Worm (Caenorhabditis elegans): ENCODE measurements around the gene Y69A2AR.1.

The Y69A2AR.1 gene

ce11 chrIV:2665388-2665978 lies 1.4 kb upstream of the Y69A2AR.1 start (continued):
- TF ChIP-seq rpc-1 (optimal IDR thresholded peaks at IDR 0.05), result peak; percentile 69
- TF ChIP-seq rpc-1 (tag; optimal IDR thresholded peaks at IDR 0.05), result peak; percentile 77
- TF ChIP-seq cebp-2 (GFP tag; IDR thresholded peaks at IDR 0.05), result peak; percentile 40; the same call in 1 of the 2 replicates
- TF ChIP-seq nhr-27 (tag; optimal IDR thresholded peaks at IDR 0.05), result no peak
- no peak for TF ChIP-seq nhr-120 (GFP tag; IDR thresholded peaks at IDR 0.05)
- peak; percentile 91 for TF ChIP-seq tbp1 (GFP tag; optimal IDR thresholded peaks at IDR 0.05)
- no peak for TF ChIP-seq atf-7 (tag; optimal IDR thresholded peaks at IDR 0.05)
- TF ChIP-seq F22D6.2 (tag; optimal IDR thresholded peaks at IDR 0.05), result no peak
- TF ChIP-seq egl-18 (GFP tag; IDR thresholded peaks at IDR 0.05), result 0 out of 2 replicates have a peak, but pooled peaks have one; percentile 31
- TF ChIP-seq dpl-1 (GFP tag; optimal IDR thresholded peaks at IDR 0.05), result no peak
- TF ChIP-seq akir-1 (GFP tag; optimal IDR thresholded peaks at IDR 0.05), result no peak
- TF ChIP-seq K12H6.12 (tag; optimal IDR thresholded peaks at IDR 0.05), result no peak
- TF ChIP-seq zfh-2 (GFP tag; conservative IDR thresholded peaks at IDR 0.05), result no peak
- 0 out of 2 replicates have a peak, but pooled peaks have one; percentile 46 for TF ChIP-seq ceh-40 (GFP tag; IDR thresholded peaks at IDR 0.05)
- TF ChIP-seq pbrm-1 (GFP tag; IDR thresholded peaks at IDR 0.05), result no peak
- no peak for TF ChIP-seq F33H1.4 (GFP tag; IDR thresholded peaks at IDR 0.05)
- TF ChIP-seq lin-54 (GFP tag; optimal IDR thresholded peaks at IDR 0.05), result peak; percentile 51
- TF ChIP-seq ets-4 (GFP tag; optimal IDR thresholded peaks at IDR 0.05), result no peak
- TF ChIP-seq fkh-3 (tag; optimal IDR thresholded peaks at IDR 0.05), result no peak
- TF ChIP-seq snpc-4 (GFP tag; optimal IDR thresholded peaks at IDR 0.05), result no peak
- TF ChIP-seq snpc-4 (tag; optimal IDR thresholded peaks at IDR 0.05), result no peak
- TF ChIP-seq Y79H2A.3 (GFP tag; conservative IDR thresholded peaks at IDR 0.05), result no peak
- no peak for TF ChIP-seq let-607 (tag; optimal IDR thresholded peaks at IDR 0.05)
- no peak for TF ChIP-seq hlh-26 (GFP tag; conservative IDR thresholded peaks at IDR 0.05)
- no peak for TF ChIP-seq dpff-1 (tag; optimal IDR thresholded peaks at IDR 0.05)
- no peak for TF ChIP-seq gei-17 (GFP tag; optimal IDR thresholded peaks at IDR 0.05)
- no peak for TF ChIP-seq lin-40 (tag; optimal IDR thresholded peaks at IDR 0.05)
- TF ChIP-seq B0261.1 (tag; optimal IDR thresholded peaks at IDR 0.05), result peak; percentile 70
- TF ChIP-seq Y53F4B.3 (GFP tag; IDR thresholded peaks at IDR 0.05), result no peak
- no peak for TF ChIP-seq egrh-3 (GFP tag; IDR thresholded peaks at IDR 0.05)
- 0 out of 2 replicates have a peak, but pooled peaks have one; percentile 69 for TF ChIP-seq madf-3 (GFP tag; IDR thresholded peaks at IDR 0.05)
- TF ChIP-seq sea-2 (GFP tag; IDR thresholded peaks at IDR 0.05), result no peak
- TF ChIP-seq lag-1 (GFP tag; IDR thresholded peaks at IDR 0.05), result no peak
- no peak for TF ChIP-seq bed-2 (GFP tag; IDR thresholded peaks at IDR 0.05)
- TF ChIP-seq F23B12.7 (tag; optimal IDR thresholded peaks at IDR 0.05; ENCODE audit: insufficient read depth), result no peak
- TF ChIP-seq snpc-3.4 (tag; optimal IDR thresholded peaks at IDR 0.05), result peak; percentile 56
- no peak for TF ChIP-seq tlf-1 (GFP tag; optimal IDR thresholded peaks at IDR 0.05)
- TF ChIP-seq ceh-100 (GFP tag; IDR thresholded peaks at IDR 0.05), result no peak
- TF ChIP-seq ceh-91 (GFP tag; IDR thresholded peaks at IDR 0.05), result no peak
- peak; percentile 65 for TF ChIP-seq die-1 (tag; optimal IDR thresholded peaks at IDR 0.05)
- TF ChIP-seq T07F8.4 (tag; optimal IDR thresholded peaks at IDR 0.05), result no peak
- TF ChIP-seq snpc-1.3 (tag; optimal IDR thresholded peaks at IDR 0.05; ENCODE audit: insufficient read depth), result peak; percentile 44
- TF ChIP-seq zim-3 (tag; optimal IDR thresholded peaks at IDR 0.05), result peak; percentile 22
- TF ChIP-seq sptf-2 (GFP tag; optimal IDR thresholded peaks at IDR 0.05), result no peak
- no peak for TF ChIP-seq attf-5 (GFP tag; optimal IDR thresholded peaks at IDR 0.05)
- peak; percentile 84 for TF ChIP-seq lin-26 (GFP tag; IDR thresholded peaks at IDR 0.05)
- TF ChIP-seq chd-7 (tag; optimal IDR thresholded peaks at IDR 0.05), result peak; percentile 44
- TF ChIP-seq D2030.7 (GFP tag; IDR thresholded peaks at IDR 0.05), result no peak
- no peak for TF ChIP-seq F57A8.1 (GFP tag; optimal IDR thresholded peaks at IDR 0.05)

All from whole organism, young adult.